Worm (Caenorhabditis elegans) whole organism, L2 larva: ENCODE results near the gene irld-17.

Experiments used
- R02D3.7 ChIP-seq: fragments of 150-350 bp; optimal IDR thresholded peaks from 2 replicates; lab custom pipeline; 2014; ENCODE audit warnings: missing biosample characterization, missing genetic modification characterization
- alr-1 ChIP-seq: fragments of 150-350 bp; optimal IDR thresholded peaks from 2 replicates; lab custom pipeline; 2014; ENCODE audit warnings: missing biosample characterization, missing genetic modification characterization
- aly-2 ChIP-seq: fragments of 150-350 bp; optimal IDR thresholded peaks from 2 replicates; lab custom pipeline; 2014; ENCODE audit warnings: missing biosample characterization, missing genetic modification characterization
- egl-27 ChIP-seq: sonication (generic microtip); optimal IDR thresholded peaks from 3 replicates; lab custom pipeline; 2017; ENCODE audit warnings: missing biosample characterization, missing genetic modification reagents, missing genetic modification characterization
- mdl-1 ChIP-seq, 2 experiments: fragments of 150-350 bp in 1 of 2; sonication (generic microtip) in 1 of 2; optimal IDR thresholded peaks; 2 replicates each; lab custom pipeline; 2017; ENCODE audit warnings: missing biosample characterization in 2 of 2, missing genetic modification characterization in 2 of 2
- nhr-10 ChIP-seq: sonication (generic microtip); optimal IDR thresholded peaks from 2 replicates; lab custom pipeline; 2017; ENCODE audit warnings: missing biosample characterization, missing genetic modification characterization
- nhr-12 ChIP-seq: fragments of 150-350 bp; optimal IDR thresholded peaks from 2 replicates; lab custom pipeline; 2014; ENCODE audit warnings: missing biosample characterization, missing genetic modification characterization
- nhr-25 ChIP-seq: fragments of 150-350 bp; sonication (generic microtip); optimal IDR thresholded peaks from 3 replicates; lab custom pipeline; 2014; ENCODE audit warnings: missing biosample characterization, missing genetic modification characterization
- nhr-77 ChIP-seq: fragments of 150-350 bp; optimal IDR thresholded peaks from 2 replicates; lab custom pipeline; 2014; ENCODE audit warnings: missing biosample characterization, missing genetic modification characterization
- unc-39 ChIP-seq: fragments of 150-350 bp; optimal IDR thresholded peaks from 2 replicates; lab custom pipeline; 2014; ENCODE audit warnings: missing biosample characterization, missing genetic modification characterization
- unc-62 ChIP-seq: fragments of 150-350 bp; optimal IDR thresholded peaks from 2 replicates; lab custom pipeline; 2014; ENCODE audit warnings: missing biosample characterization, missing genetic modification reagents, missing genetic modification characterization

DNA sequence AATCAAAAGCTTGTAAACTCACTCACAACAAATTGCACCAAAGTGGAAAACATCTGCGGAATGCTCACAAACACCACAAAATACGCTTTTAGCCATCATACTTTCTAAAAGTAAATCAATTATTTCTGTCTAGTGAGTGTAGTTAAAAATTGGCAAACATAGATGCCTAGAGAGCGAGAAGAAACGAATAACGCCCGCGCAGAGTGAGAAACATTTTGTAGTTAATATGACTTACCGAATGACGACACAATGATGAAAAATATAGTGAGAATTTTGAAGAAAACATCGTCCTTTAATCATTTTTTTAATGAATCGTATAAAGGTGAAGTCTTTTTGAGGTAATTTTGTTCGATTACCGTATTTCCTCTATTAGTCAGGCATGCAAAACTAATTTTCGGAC is 2.5 kb upstream of the irld-17 start, which contains the start of gene nhr-238:
- TF ChIP-seq nhr-10 (tag; lab: Kevin White, UChicago) (no peak), nhr-12 (tag; lab: Kevin White, UChicago) (no peak), R02D3.7 (tag; lab: Kevin White, UChicago) (no peak), unc-62 (no peak), unc-39 (tag; lab: Kevin White, UChicago) (no peak), aly-2 (tag; lab: Kevin White, UChicago) (no peak), nhr-77 (tag; lab: Kevin White, UChicago) (peak; percentile 84), nhr-25 (tag; lab: Kevin White, UChicago) (no peak), mdl-1 (tag; optimal IDR thresholded peaks at IDR 0.05; lab: Kevin White, UChicago) (no peak), egl-27 (tag; lab: Kevin White, UChicago) (no peak), alr-1 (tag; lab: Kevin White, UChicago) (no peak)
